5 worm cellular contexts compared by ENCODE assay signal in the genomic region with DNA sequence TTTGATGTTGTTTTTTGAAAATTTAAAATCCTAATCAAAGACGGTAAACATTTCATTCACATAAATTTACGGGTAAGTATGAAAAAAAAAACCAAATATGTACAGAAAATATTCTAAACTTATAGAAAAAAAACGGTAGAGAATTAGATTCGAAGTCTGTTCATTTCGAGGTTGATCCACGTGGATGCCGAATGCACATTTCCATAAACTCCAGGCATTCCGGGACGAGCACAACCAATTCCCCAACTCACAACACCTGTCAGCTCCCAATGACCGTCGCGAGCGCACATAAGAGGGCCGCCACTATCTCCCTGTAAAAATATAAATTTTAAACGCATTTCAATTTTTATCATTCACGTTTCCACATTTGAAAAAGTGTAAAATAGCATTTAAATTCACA.
A peak's percentile ranks its signal among the peaks of the same experiment; 100 is the strongest.
TF ChIP-seq lines count a peak whose summit lies in the region.

No protein-coding gene starts in this region.

TF ChIP-seq in whole organism, L1 larva, 84 proteins besides CTCF, POLR2A, EP300 and RAD21:
- peak; percentile 59 for TF ChIP-seq nhr-85 (tag; lab: Kevin White, UChicago)
- TF ChIP-seq fkh-8 (tag; optimal IDR thresholded peaks at IDR 0.05; lab: Kevin White, UChicago): no peak
- TF ChIP-seq elt-2 (tag; optimal IDR thresholded peaks at IDR 0.05; lab: Kevin White, UChicago): peak; percentile 7
TF ChIP-seq in whole organism, L1 larva: peak in this region for 2.

TF ChIP-seq in whole organism, L3 larva, 47 proteins besides CTCF, POLR2A, EP300 and RAD21:
- peak; percentile 32 for TF ChIP-seq elt-2 (tag; optimal IDR thresholded peaks at IDR 0.05; lab: Kevin White, UChicago)
- TF ChIP-seq eor-1 (tag; optimal IDR thresholded peaks at IDR 0.05; lab: Kevin White, UChicago): no peak

TF ChIP-seq in whole organism, L4 larva, 104 proteins besides CTCF, POLR2A, EP300 and RAD21:
- TF ChIP-seq dpl-1 (GFP tag; optimal IDR thresholded peaks at IDR 0.05; lab: Kevin White, UChicago) (no peak), Y48G9A.11 (GFP tag; IDR thresholded peaks at IDR 0.05; lab: Robert Waterston, UW) (peak; percentile 43; the same call in 1 of the 2 replicates), lin-38 (GFP tag; IDR thresholded peaks at IDR 0.05; lab: Robert Waterston, UW) (peak; percentile 39), duxl-1 (tag; optimal IDR thresholded peaks at IDR 0.05; lab: Kevin White, UChicago; ENCODE audit: poor library complexity) (peak; percentile 22), arid-1 (GFP tag; conservative IDR thresholded peaks at IDR 0.05; lab: Robert Waterston, UW) (0 out of 2 replicates have a peak, but pooled peaks have one; percentile 7)

TF ChIP-seq in whole organism, midembryonic, 9 proteins besides CTCF, POLR2A, EP300 and RAD21:
- TF ChIP-seq ztf-23 (GFP tag; IDR thresholded peaks at IDR 0.05; lab: Robert Waterston, UW): 0 out of 2 replicates have a peak, but pooled peaks have one; percentile 15
- no peak for TF ChIP-seq tab-1 (GFP tag; IDR thresholded peaks at IDR 0.05; lab: Robert Waterston, UW)
TF ChIP-seq in whole organism, midembryonic: peak in this region for 1.

TF ChIP-seq in whole organism, young adult, 124 proteins besides CTCF, POLR2A, EP300 and RAD21:
- TF ChIP-seq D2030.7 (GFP tag; IDR thresholded peaks at IDR 0.05; lab: Robert Waterston, UW) (no peak), F39B2.1 (GFP tag; IDR thresholded peaks at IDR 0.05; lab: Robert Waterston, UW) (no peak), B0261.1 (tag; optimal IDR thresholded peaks at IDR 0.05; lab: Kevin White, UChicago) (no peak), hmg-1.2 (GFP tag; IDR thresholded peaks at IDR 0.05; lab: Robert Waterston, UW) (peak; percentile 4; the same call in 1 of the 2 replicates), madf-8 (GFP tag; conservative IDR thresholded peaks at IDR 0.05; lab: Robert Waterston, UW) (no peak), ztf-22 (GFP tag; optimal IDR thresholded peaks at IDR 0.05; lab: Kevin White, UChicago) (no peak), sea-2 (GFP tag; IDR thresholded peaks at IDR 0.05; lab: Robert Waterston, UW) (no peak), somi-1 (GFP tag; optimal IDR thresholded peaks at IDR 0.05; lab: Kevin White, UChicago) (no peak), mel-28 (tag; optimal IDR thresholded peaks at IDR 0.05; lab: Kevin White, UChicago; ENCODE audit: borderline replicate concordance) (no peak), F37B4.10 (GFP tag; IDR thresholded peaks at IDR 0.05; lab: Robert Waterston, UW) (no peak), madf-6 (GFP tag; IDR thresholded peaks at IDR 0.05; lab: Robert Waterston, UW) (peak; percentile 43), repo-1 (tag; optimal IDR thresholded peaks at IDR 0.05; lab: Kevin White, UChicago) (peak; percentile 63), sdz-38 (tag; optimal IDR thresholded peaks at IDR 0.05; lab: Kevin White, UChicago) (no peak), aptf-3 (GFP tag; IDR thresholded peaks at IDR 0.05; lab: Robert Waterston, UW) (no peak), F57A8.1 (GFP tag; optimal IDR thresholded peaks at IDR 0.05; lab: Kevin White, UChicago) (no peak), cebp-2 (GFP tag; IDR thresholded peaks at IDR 0.05; lab: Robert Waterston, UW) (no peak), ceh-79 (tag; optimal IDR thresholded peaks at IDR 0.05; lab: Kevin White, UChicago) (no peak), ekl-4 (GFP tag; IDR thresholded peaks at IDR 0.05; lab: Robert Waterston, UW) (0 out of 2 replicates have a peak, but pooled peaks have one; percentile 17), T07F8.4 (tag; optimal IDR thresholded peaks at IDR 0.05; lab: Kevin White, UChicago) (no peak), F23B12.7 (tag; optimal IDR thresholded peaks at IDR 0.05; lab: Kevin White, UChicago; ENCODE audit: insufficient read depth) (no peak), ama-1 (optimal IDR thresholded peaks at IDR 0.05; lab: Kevin White, UChicago) (no peak), ama-1 (GFP tag; optimal IDR thresholded peaks at IDR 0.05; lab: Kevin White, UChicago) (no peak), egl-18 (GFP tag; IDR thresholded peaks at IDR 0.05; lab: Robert Waterston, UW) (0 out of 2 replicates have a peak, but pooled peaks have one; percentile 54), nfyb-1 (GFP tag; IDR thresholded peaks at IDR 0.05; lab: Robert Waterston, UW) (0 out of 2 replicates have a peak, but pooled peaks have one; percentile 10), hrde-1 (tag; optimal IDR thresholded peaks at IDR 0.05; lab: Kevin White, UChicago; ENCODE audit: borderline replicate concordance) (peak; percentile 13), bed-1 (GFP tag; IDR thresholded peaks at IDR 0.05; lab: Robert Waterston, UW) (no peak), snpc-3.4 (tag; optimal IDR thresholded peaks at IDR 0.05; lab: Kevin White, UChicago) (peak; percentile 46), snpc-1.1 (tag; optimal IDR thresholded peaks at IDR 0.05; lab: Kevin White, UChicago; ENCODE audit: insufficient read depth) (no peak), hmg-20 (GFP tag; IDR thresholded peaks at IDR 0.05; lab: Robert Waterston, UW) (no peak), tbp1 (GFP tag; optimal IDR thresholded peaks at IDR 0.05; lab: Kevin White, UChicago) (no peak), F33H1.4 (GFP tag; IDR thresholded peaks at IDR 0.05; lab: Robert Waterston, UW) (no peak), Y67H2A.10 (GFP tag; conservative IDR thresholded peaks at IDR 0.05; lab: Robert Waterston, UW) (no peak), snpc-4 (GFP tag; optimal IDR thresholded peaks at IDR 0.05; lab: Kevin White, UChicago) (no peak), snpc-4 (tag; optimal IDR thresholded peaks at IDR 0.05; lab: Kevin White, UChicago) (no peak), B0336.3 (GFP tag; IDR thresholded peaks at IDR 0.05; lab: Robert Waterston, UW) (peak; percentile 62; the same call in 1 of the 2 replicates), pbrm-1 (GFP tag; IDR thresholded peaks at IDR 0.05; lab: Robert Waterston, UW) (no peak), lir-1 (GFP tag; conservative IDR thresholded peaks at IDR 0.05; lab: Robert Waterston, UW) (no peak), Y53G8AR.9 (GFP tag; conservative IDR thresholded peaks at IDR 0.05; lab: Robert Waterston, UW) (0 out of 2 replicates have a peak, but pooled peaks have one; percentile 47), F49E8.2 (tag; optimal IDR thresholded peaks at IDR 0.05; lab: Kevin White, UChicago; ENCODE audit: insufficient read depth) (no peak), Y53F4B.3 (GFP tag; IDR thresholded peaks at IDR 0.05; lab: Robert Waterston, UW) (no peak), ztf-18 (tag; optimal IDR thresholded peaks at IDR 0.05; lab: Kevin White, UChicago) (no peak), C17E4.6 (GFP tag; IDR thresholded peaks at IDR 0.05; lab: Robert Waterston, UW) (peak; percentile 52; the same call in 1 of the 2 replicates)
